Worm (Caenorhabditis elegans) whole organism, L1 larva: ENCODE results near the gene nlp-76.

ENCODE experiments used
- alr-1 ChIP-seq: fragments of 200-800 bp; sonication (Bioruptor generic); optimal IDR thresholded peaks from 2 replicates; lab custom pipeline; 2018; ENCODE audit warnings: borderline replicate concordance, mild to moderate bottlenecking, missing genetic modification characterization, missing compliant biosample characterization
- ceh-82 ChIP-seq, 3 experiments: fragments of 150-350 bp in 1 of 3; sonication (generic microtip) in 2 of 3; optimal IDR thresholded peaks; 2 replicates each; lab custom pipeline; 2014 to 2017; ENCODE audit warnings: missing biosample characterization in 3 of 3, missing genetic modification characterization in 3 of 3
- lin-15B ChIP-seq: fragments of 150-350 bp; sonication (generic microtip); optimal IDR thresholded peaks from 3 replicates; lab custom pipeline; 2014; ENCODE audit warnings: missing biosample characterization, missing genetic modification characterization
- nhr-76 ChIP-seq: sonication (generic microtip); optimal IDR thresholded peaks from 2 replicates; lab custom pipeline; 2017; ENCODE audit warnings: missing biosample characterization, missing genetic modification characterization
- nhr-84 ChIP-seq: sonication (generic microtip); optimal IDR thresholded peaks from 2 replicates; lab custom pipeline; 2017; ENCODE audit warnings: missing biosample characterization, missing genetic modification characterization
- skn-1 ChIP-seq: fragments of 150-350 bp; optimal IDR thresholded peaks from 2 replicates; lab custom pipeline; 2014; ENCODE audit warnings: missing biosample characterization, missing genetic modification characterization
- snpc-4 ChIP-seq: fragments of 150-350 bp; optimal IDR thresholded peaks from 2 replicates; lab custom pipeline; 2014; ENCODE audit warnings: missing biosample characterization, missing genetic modification characterization
- sptf-1 ChIP-seq: fragments of 150-350 bp; optimal IDR thresholded peaks from 2 replicates; lab custom pipeline; 2014; ENCODE audit warnings: missing biosample characterization, missing genetic modification characterization
- zag-1 ChIP-seq: fragments of 150-350 bp; optimal IDR thresholded peaks from 2 replicates; lab custom pipeline; 2014; ENCODE audit warnings: missing biosample characterization, missing genetic modification characterization

- TF ChIP-seq ceh-82 (tag; optimal IDR thresholded peaks at IDR 0.05; lab: Kevin White, UChicago) (no peak), lin-15B (tag; lab: Kevin White, UChicago) (no peak), alr-1 (no peak), nhr-84 (tag; lab: Kevin White, UChicago) (no peak), sptf-1 (tag; lab: Kevin White, UChicago) (no peak), skn-1 (tag; lab: Kevin White, UChicago) (no peak), zag-1 (no peak), snpc-4 (tag; lab: Kevin White, UChicago) (no peak), nhr-76 (no peak)
Measured at ce11 chrX:12630556-12630955, 33.1 kb downstream of the nlp-76 start.
